Worm (Caenorhabditis elegans) whole organism, L3 larva: ENCODE measurements around the gene C01F1.5.

Experiments used
- R02D3.7 ChIP-seq: fragments of 150-350 bp; optimal IDR thresholded peaks from 2 replicates; lab custom pipeline; 2014; ENCODE audit warnings: missing biosample characterization, missing genetic modification characterization
- ZK546.5 ChIP-seq: sonication (generic microtip); optimal IDR thresholded peaks from 2 replicates; lab custom pipeline; 2017; ENCODE audit warnings: missing biosample characterization, missing genetic modification characterization
- aly-2 ChIP-seq: fragments of 150-350 bp; optimal IDR thresholded peaks from 2 replicates; lab custom pipeline; 2014; ENCODE audit warnings: missing biosample characterization, missing genetic modification characterization
- ama-1 ChIP-seq: fragments of 150-350 bp; optimal IDR thresholded peaks from 2 replicates; lab custom pipeline; 2018
- ceh-16 ChIP-seq: sonication (generic microtip); optimal IDR thresholded peaks from 2 replicates; lab custom pipeline; 2017; ENCODE audit warnings: missing biosample characterization, missing genetic modification characterization
- ceh-28 ChIP-seq: fragments of 150-350 bp; optimal IDR thresholded peaks from 2 replicates; lab custom pipeline; 2014; ENCODE audit warnings: missing biosample characterization, missing genetic modification reagents, missing genetic modification characterization
- ceh-82 ChIP-seq: fragments of 150-350 bp; optimal IDR thresholded peaks from 2 replicates; lab custom pipeline; 2014; ENCODE audit warnings: missing biosample characterization, missing genetic modification characterization
- ceh-9 ChIP-seq: sonication (generic microtip); optimal IDR thresholded peaks from 2 replicates; lab custom pipeline; 2018; ENCODE audit warnings: missing biosample characterization, missing genetic modification characterization
- egl-27 ChIP-seq: sonication (generic microtip); optimal IDR thresholded peaks from 4 replicates; lab custom pipeline; 2017; ENCODE audit warnings: missing biosample characterization, missing genetic modification reagents, missing genetic modification characterization
- egl-5 ChIP-seq: fragments of 150-350 bp; optimal IDR thresholded peaks from 2 replicates; lab custom pipeline; 2017; ENCODE audit warnings: missing biosample characterization, missing genetic modification reagents, missing genetic modification characterization, inconsistent platforms
- elt-3 ChIP-seq, 3 experiments: fragments of 150-350 bp in 1 of 3; sonication (generic microtip) in 2 of 3; optimal IDR thresholded peaks; 2 replicates in 2 of 3; 4 replicates in 1 of 3; lab custom pipeline; 2014 to 2017; ENCODE audit warnings: missing biosample characterization in 3 of 3, missing genetic modification characterization in 3 of 3
- eor-1 ChIP-seq, 2 experiments: fragments of 150-350 bp; optimal IDR thresholded peaks; 2 replicates each; lab custom pipeline; 2014 to 2018; ENCODE audit warnings: missing biosample characterization in 2 of 2, missing genetic modification characterization in 2 of 2
- fkh-10 ChIP-seq: sonication (generic microtip); optimal IDR thresholded peaks from 2 replicates; lab custom pipeline; 2017; ENCODE audit warnings: missing biosample characterization, missing genetic modification reagents, missing genetic modification characterization
- hmg-11 ChIP-seq: sonication (generic microtip); optimal IDR thresholded peaks from 2 replicates; lab custom pipeline; 2016; ENCODE audit warnings: missing genetic modification characterization, missing compliant biosample characterization
- jun-1 ChIP-seq: fragments of 150-350 bp; optimal IDR thresholded peaks from 2 replicates; lab custom pipeline; 2014; ENCODE audit warnings: missing biosample characterization, missing genetic modification reagents, missing genetic modification characterization
- lin-15B ChIP-seq: fragments of 150-350 bp; optimal IDR thresholded peaks from 2 replicates; lab custom pipeline; 2014; ENCODE audit warnings: missing biosample characterization, missing genetic modification characterization
- lin-39 ChIP-seq: fragments of 150-350 bp; optimal IDR thresholded peaks from 2 replicates; lab custom pipeline; 2018; ENCODE audit warnings: missing biosample characterization, missing genetic modification reagents, missing genetic modification characterization
- lsy-12 ChIP-seq: sonication (generic microtip); optimal IDR thresholded peaks from 2 replicates; lab custom pipeline; 2016; ENCODE audit warnings: mild to moderate bottlenecking, missing genetic modification characterization, missing compliant biosample characterization
- mdl-1 ChIP-seq: fragments of 150-350 bp; optimal IDR thresholded peaks from 2 replicates; lab custom pipeline; 2014; ENCODE audit warnings: missing biosample characterization, missing genetic modification characterization
- nfya-1 ChIP-seq: sonication (generic microtip); optimal IDR thresholded peaks from 2 replicates; lab custom pipeline; 2017; ENCODE audit warnings: missing genetic modification characterization, mild to moderate bottlenecking, missing compliant biosample characterization, antibody characterized with exemption, moderate library complexity; ENCODE audit not compliant: insufficient read depth
- nhr-11 ChIP-seq: fragments of 150-350 bp; optimal IDR thresholded peaks from 2 replicates; lab custom pipeline; 2014; ENCODE audit warnings: missing biosample characterization, missing genetic modification characterization
- nhr-12 ChIP-seq: fragments of 150-350 bp; optimal IDR thresholded peaks from 2 replicates; lab custom pipeline; 2014; ENCODE audit warnings: missing biosample characterization, missing genetic modification characterization
- nhr-23 ChIP-seq: fragments of 150-350 bp; optimal IDR thresholded peaks from 2 replicates; lab custom pipeline; 2014; ENCODE audit warnings: missing biosample characterization, missing genetic modification reagents, missing genetic modification characterization
- nhr-25 ChIP-seq: sonication (generic microtip); optimal IDR thresholded peaks from 2 replicates; lab custom pipeline; 2017; ENCODE audit warnings: missing biosample characterization, missing genetic modification characterization
- nhr-43 ChIP-seq: sonication (generic microtip); optimal IDR thresholded peaks from 2 replicates; lab custom pipeline; 2016; ENCODE audit warnings: mild to moderate bottlenecking, missing genetic modification characterization, missing compliant biosample characterization; ENCODE audit not compliant: poor library complexity, severe bottlenecking
- nhr-67 ChIP-seq: fragments of 150-350 bp; optimal IDR thresholded peaks from 2 replicates; lab custom pipeline; 2014; ENCODE audit warnings: missing biosample characterization, missing genetic modification characterization
- nhr-76 ChIP-seq: fragments of 150-350 bp; sonication (generic microtip); optimal IDR thresholded peaks from 5 replicates; lab custom pipeline; 2014; ENCODE audit warnings: missing biosample characterization, missing genetic modification characterization
- nhr-77 ChIP-seq: fragments of 150-350 bp; optimal IDR thresholded peaks from 2 replicates; lab custom pipeline; 2014; ENCODE audit warnings: missing biosample characterization, missing genetic modification characterization
- pha-4 ChIP-seq: fragments of 150-350 bp; optimal IDR thresholded peaks from 2 replicates; lab custom pipeline; 2014; ENCODE audit warnings: missing biosample characterization, missing genetic modification reagents, missing genetic modification characterization
- pqm-1 ChIP-seq: fragments of 150-350 bp; optimal IDR thresholded peaks from 2 replicates; lab custom pipeline; 2017; ENCODE audit warnings: missing biosample characterization, missing genetic modification characterization, inconsistent platforms
- skn-1 ChIP-seq: fragments of 150-350 bp; optimal IDR thresholded peaks from 2 replicates; lab custom pipeline; 2014; ENCODE audit warnings: missing biosample characterization, missing genetic modification characterization
- tbx-2 ChIP-seq: sonication (generic microtip); optimal IDR thresholded peaks from 2 replicates; lab custom pipeline; 2016; ENCODE audit warnings: mild to moderate bottlenecking, missing genetic modification characterization, missing compliant biosample characterization
- unc-62 ChIP-seq: fragments of 150-350 bp; sonication (generic microtip); optimal IDR thresholded peaks from 4 replicates; lab custom pipeline; 2014; ENCODE audit warnings: missing biosample characterization, missing genetic modification reagents, missing genetic modification characterization
- ztf-11 ChIP-seq: fragments of 150-350 bp; optimal IDR thresholded peaks from 2 replicates; lab custom pipeline; 2014; ENCODE audit warnings: missing biosample characterization, missing genetic modification characterization
- ztf-4 ChIP-seq: fragments of 150-350 bp; optimal IDR thresholded peaks from 2 replicates; lab custom pipeline; 2014; ENCODE audit warnings: missing biosample characterization, missing genetic modification characterization

The C01F1.5 gene

DNA sequence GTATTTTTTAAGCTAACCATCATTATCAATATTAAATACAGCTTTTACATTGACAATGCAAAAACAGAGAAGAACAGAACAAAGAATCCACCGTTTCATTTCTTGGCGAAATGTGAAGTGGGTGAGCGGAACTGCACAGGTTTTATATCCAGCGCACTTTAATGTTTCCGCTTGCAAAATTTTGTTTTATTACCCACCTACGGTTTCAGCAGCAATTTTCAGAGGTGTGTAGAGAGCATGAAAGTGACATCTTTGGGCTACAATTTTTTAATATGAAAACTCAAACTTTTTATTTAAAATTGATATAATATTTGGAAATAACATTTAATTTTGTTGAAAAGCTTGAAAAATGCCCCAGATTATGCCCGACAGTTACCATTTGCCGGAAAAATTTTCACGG, 23.0 kb downstream of the C01F1.5 start, which contains the start of gene clec-135:
clec-135 (minus strand) TSS at position 101 of the 400 bp plus-strand sequence.
- TF ChIP-seq mdl-1 (tag; lab: Kevin White, UChicago) (no peak), fkh-10 (GFP tag; lab: Kevin White, UChicago) (no peak), ztf-4 (tag; lab: Kevin White, UChicago) (no peak), jun-1 (tag; lab: Kevin White, UChicago) (no peak), R02D3.7 (tag; lab: Kevin White, UChicago) (no peak), nhr-12 (tag; lab: Kevin White, UChicago) (no peak), ztf-11 (tag; lab: Kevin White, UChicago) (no peak), skn-1 (tag; lab: Kevin White, UChicago) (no peak), lsy-12 (no peak), hmg-11 (tag; lab: Kevin White, UChicago) (no peak), nhr-25 (tag; lab: Kevin White, UChicago) (no peak), nhr-11 (tag; lab: Kevin White, UChicago) (no peak)

- TF ChIP-seq ceh-28 = peak; percentile 93
- TF ChIP-seq ZK546.5 (tag; lab: Kevin White, UChicago) = no peak
These were observed 25.1 kb downstream of the C01F1.5 start, which contains the start of gene C16A11.7 for ce11 chrII:4256541-4257001. Gene C16A11.7, minus strand, starts transcription at chrII:4256951.

ce11 chrII:4246897-4247296, 34.7 kb downstream of the C01F1.5 start, which contains the start of gene gpa-11:
Gene gpa-11, plus strand, starts transcription at chrII:4247197.
- TF ChIP-seq ama-1 (lab: Kevin White, UChicago) = no peak
- no peak for TF ChIP-seq lsy-12
- no peak for TF ChIP-seq lin-39 (tag; lab: Kevin White, UChicago)
- TF ChIP-seq egl-5 (tag; lab: Kevin White, UChicago) = no peak
- no peak for TF ChIP-seq elt-3 (tag; optimal IDR thresholded peaks at IDR 0.05; lab: Kevin White, UChicago)
- no peak for TF ChIP-seq nhr-67 (tag; lab: Kevin White, UChicago)
- TF ChIP-seq nhr-43 = no peak
- no peak for TF ChIP-seq fkh-10 (GFP tag; lab: Kevin White, UChicago)
- TF ChIP-seq nhr-77 = no peak
- no peak for TF ChIP-seq egl-27 (tag; lab: Kevin White, UChicago)
- no peak for TF ChIP-seq eor-1 (tag; optimal IDR thresholded peaks at IDR 0.05; lab: Kevin White, UChicago)
- TF ChIP-seq ceh-16 (tag; lab: Kevin White, UChicago) = no peak
- TF ChIP-seq mdl-1 (tag; lab: Kevin White, UChicago) = no peak
- no peak for TF ChIP-seq tbx-2 (tag; lab: Kevin White, UChicago)

DNA sequence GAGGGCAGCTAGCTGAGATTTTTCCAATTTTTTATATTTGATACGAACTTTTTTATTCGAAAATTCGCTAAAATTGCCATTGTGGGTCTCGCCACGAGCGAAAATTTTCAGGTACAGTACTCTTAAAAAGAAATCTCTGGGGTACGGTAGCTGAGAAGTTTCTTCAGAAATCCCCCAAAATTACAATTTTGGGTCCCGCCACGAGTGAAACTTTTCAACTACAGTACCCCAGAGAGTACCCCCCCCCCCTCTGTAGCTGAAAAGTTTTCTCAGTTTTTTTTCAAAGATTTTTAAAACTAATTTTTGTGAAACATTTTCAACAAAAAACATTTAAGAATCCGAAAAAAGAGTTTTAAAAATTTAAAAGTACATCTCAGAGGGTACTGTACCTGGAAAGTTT, 36.7 kb downstream of the C01F1.5 start:
- TF ChIP-seq tbx-2 (tag; lab: Kevin White, UChicago) = no peak
- no peak for TF ChIP-seq pha-4 (tag; lab: Kevin White, UChicago)
- TF ChIP-seq fkh-10 (GFP tag; lab: Kevin White, UChicago) = no peak
- no peak for TF ChIP-seq nhr-23 (tag; lab: Kevin White, UChicago)
- TF ChIP-seq nhr-12 (tag; lab: Kevin White, UChicago) = no peak
- TF ChIP-seq hmg-11 (tag; lab: Kevin White, UChicago) = no peak
- TF ChIP-seq lin-15B = no peak
- TF ChIP-seq egl-5 (tag; lab: Kevin White, UChicago) = no peak
- TF ChIP-seq ceh-82 (tag; lab: Kevin White, UChicago) = no peak
- TF ChIP-seq nhr-76 = no peak
- TF ChIP-seq nhr-43 = no peak
- TF ChIP-seq unc-62 = no peak
- TF ChIP-seq ceh-28 = no peak
- no peak for TF ChIP-seq ama-1 (lab: Kevin White, UChicago)
- no peak for TF ChIP-seq pqm-1 (tag; lab: Kevin White, UChicago)
- TF ChIP-seq nhr-67 (tag; lab: Kevin White, UChicago) = no peak
- TF ChIP-seq aly-2 = no peak
- TF ChIP-seq nhr-11 (tag; lab: Kevin White, UChicago) = no peak
- TF ChIP-seq ceh-9 (tag; lab: Kevin White, UChicago) = no peak

DNA sequence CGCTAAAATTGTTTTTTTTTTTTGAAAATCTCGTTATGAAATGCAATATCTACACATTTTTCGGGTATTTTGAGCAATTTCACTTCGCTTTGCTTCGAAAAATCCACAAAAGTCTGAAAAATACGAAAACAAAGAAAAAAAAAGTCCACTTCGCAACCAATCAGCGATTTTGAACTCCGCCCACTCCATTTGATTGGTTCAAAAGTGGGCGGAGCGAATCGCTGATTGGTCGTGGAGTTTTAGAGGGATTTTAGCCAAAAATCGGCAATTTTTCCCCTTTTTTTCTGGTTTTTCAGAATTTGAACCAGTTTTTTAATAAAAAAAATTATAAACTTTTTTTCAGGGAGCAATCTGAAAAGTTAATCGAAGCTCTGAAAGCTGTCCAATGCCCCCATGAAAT, 42.7 kb downstream of the C01F1.5 start:
- TF ChIP-seq lin-15B (no peak), nfya-1 (tag; lab: Kevin White, UChicago) (peak; percentile 92), pha-4 (tag; lab: Kevin White, UChicago) (no peak), nhr-76 (no peak)
- TF ChIP-seq, all 47 proteins: peak for 1
